Worm (Caenorhabditis elegans) whole organism, L4 larva: ENCODE measurements around the gene R08D7.5.

Experiments used
- D1046.2 ChIP-seq: fragments of 200-800 bp; sonication (Bioruptor generic); IDR thresholded peaks from 2 replicates; pipeline ENCODE4 v1.3.6; 2022; ENCODE audit warnings: missing genetic modification characterization, missing compliant biosample characterization
- F10B5.3 ChIP-seq: sonication (generic microtip); optimal IDR thresholded peaks from 2 replicates; lab custom pipeline; 2016; ENCODE audit warnings: mild to moderate bottlenecking, missing genetic modification characterization, missing compliant biosample characterization
- F26F4.8 ChIP-seq: fragments of 200-800 bp; sonication (Bioruptor generic); conservative IDR thresholded peaks from 2 replicates; pipeline ENCODE4 v1.3.6; 2022; ENCODE audit warnings: missing genetic modification characterization, missing compliant biosample characterization
- F37D6.2 ChIP-seq: sonication (generic microtip); optimal IDR thresholded peaks from 2 replicates; lab custom pipeline; 2016; ENCODE audit warnings: mild to moderate bottlenecking, missing genetic modification characterization, missing compliant biosample characterization
- Y105C5A.15 ChIP-seq: fragments of 200-800 bp; sonication (Bioruptor generic); IDR thresholded peaks from 2 replicates; pipeline ENCODE4 v1.3.6; 2022; ENCODE audit warnings: missing genetic modification characterization, missing compliant biosample characterization
- Y5F2A.4 ChIP-seq: fragments of 200-800 bp; sonication (Bioruptor generic); optimal IDR thresholded peaks from 2 replicates; lab custom pipeline; 2018; ENCODE audit warnings: mild to moderate bottlenecking, missing genetic modification characterization, missing compliant biosample characterization
- Y75B8A.6 ChIP-seq: fragments of 200-800 bp; sonication (Bioruptor generic); IDR thresholded peaks from 2 replicates; pipeline ENCODE4 v1.3.6; 2022; ENCODE audit warnings: missing genetic modification reagents, missing genetic modification characterization, missing compliant biosample characterization
- ZK337.2 ChIP-seq: fragments of 200-800 bp; sonication (Bioruptor generic); IDR thresholded peaks from 2 replicates; pipeline ENCODE4 v1.3.6; 2022; ENCODE audit warnings: missing genetic modification reagents, missing genetic modification characterization, missing compliant biosample characterization
- ZK546.5 ChIP-seq, 2 experiments: sonication (generic microtip); optimal IDR thresholded peaks; 2 replicates each; lab custom pipeline; 2017; ENCODE audit warnings: missing biosample characterization in 2 of 2, missing genetic modification characterization in 2 of 2
- aly-2 ChIP-seq: sonication (generic microtip); optimal IDR thresholded peaks from 2 replicates; lab custom pipeline; 2018; ENCODE audit warnings: missing biosample characterization, missing genetic modification characterization
- ama-1 ChIP-seq: fragments of 150-350 bp; optimal IDR thresholded peaks from 2 replicates; lab custom pipeline; 2014; ENCODE audit warnings: inconsistent platforms, mixed read lengths
- ceh-20 ChIP-seq: fragments of 200-800 bp; sonication (Bioruptor generic); IDR thresholded peaks from 2 replicates; pipeline ENCODE4 v1.3.6; 2022; ENCODE audit warnings: missing genetic modification reagents, missing genetic modification characterization, missing compliant biosample characterization
- ceh-28 ChIP-seq: fragments of 150-350 bp; optimal IDR thresholded peaks from 2 replicates; lab custom pipeline; 2014; ENCODE audit warnings: missing biosample characterization, missing genetic modification reagents, missing genetic modification characterization
- ceh-44 ChIP-seq: fragments of 200-800 bp; sonication (Bioruptor generic); IDR thresholded peaks from 2 replicates; pipeline ENCODE4 v1.3.6; 2022; ENCODE audit warnings: missing genetic modification reagents, missing genetic modification characterization, missing compliant biosample characterization
- ceh-82 ChIP-seq: sonication (generic microtip); optimal IDR thresholded peaks from 2 replicates; lab custom pipeline; 2017; ENCODE audit warnings: missing biosample characterization, missing genetic modification characterization
- ces-1 ChIP-seq: fragments of 150-350 bp; sonication (generic microtip); optimal IDR thresholded peaks from 4 replicates; lab custom pipeline; 2014; ENCODE audit warnings: missing biosample characterization, missing genetic modification reagents, missing genetic modification characterization
- ctbp-1 ChIP-seq: fragments of 200-800 bp; sonication (Bioruptor generic); IDR thresholded peaks from 2 replicates; pipeline ENCODE4 v1.3.6; 2022; ENCODE audit warnings: missing genetic modification reagents, missing genetic modification characterization, missing compliant biosample characterization
- daf-19 ChIP-seq: fragments of 200-800 bp; sonication (Bioruptor generic); conservative IDR thresholded peaks from 2 replicates; pipeline ENCODE4 v1.3.6; 2022; ENCODE audit warnings: missing genetic modification characterization, missing compliant biosample characterization
- daf-8 ChIP-seq: fragments of 200-800 bp; sonication (Bioruptor generic); IDR thresholded peaks from 2 replicates; pipeline ENCODE4 v1.3.6; 2022; ENCODE audit warnings: missing genetic modification characterization, missing compliant biosample characterization
- dmd-9 ChIP-seq: fragments of 200-800 bp; sonication (Bioruptor generic); IDR thresholded peaks from 2 replicates; pipeline ENCODE4 v1.3.6; 2022; ENCODE audit warnings: missing genetic modification reagents, missing genetic modification characterization, missing compliant biosample characterization
- dve-1 ChIP-seq: sonication (generic microtip); optimal IDR thresholded peaks from 2 replicates; lab custom pipeline; 2017; ENCODE audit warnings: antibody characterized with exemption, mild to moderate bottlenecking, missing genetic modification characterization, missing compliant biosample characterization; ENCODE audit not compliant: insufficient read depth
- hlh-11 ChIP-seq: fragments of 200-800 bp; sonication (Bioruptor generic); optimal IDR thresholded peaks from 2 replicates; lab custom pipeline; 2018; ENCODE audit warnings: mild to moderate bottlenecking, missing genetic modification characterization, missing compliant biosample characterization
- hlh-30 ChIP-seq: sonication (generic microtip); optimal IDR thresholded peaks from 2 replicates; lab custom pipeline; 2017; ENCODE audit warnings: antibody characterized with exemption, mild to moderate bottlenecking, missing genetic modification characterization, missing compliant biosample characterization; ENCODE audit not compliant: insufficient read depth
- lin-1 ChIP-seq: fragments of 200-800 bp; sonication (Bioruptor generic); IDR thresholded peaks from 2 replicates; pipeline ENCODE4 v1.3.6; 2022; ENCODE audit warnings: missing genetic modification reagents, missing genetic modification characterization, missing compliant biosample characterization
- lin-38 ChIP-seq: fragments of 200-800 bp; sonication (Bioruptor generic); IDR thresholded peaks from 2 replicates; pipeline ENCODE4 v1.3.6; 2022; ENCODE audit warnings: missing genetic modification reagents, missing genetic modification characterization, missing compliant biosample characterization
- lin-39 ChIP-seq: fragments of 150-350 bp; optimal IDR thresholded peaks from 2 replicates; lab custom pipeline; 2014; ENCODE audit warnings: missing biosample characterization, missing genetic modification reagents, missing genetic modification characterization
- lir-3 ChIP-seq: sonication (generic microtip); optimal IDR thresholded peaks from 2 replicates; lab custom pipeline; 2016; ENCODE audit warnings: mild to moderate bottlenecking, missing genetic modification characterization, missing compliant biosample characterization
- madf-5 ChIP-seq, 2 experiments: fragments of 200-800 bp; sonication (Bioruptor generic); IDR thresholded peaks; 2 replicates each; pipeline ENCODE4 v1.3.6; 2022; ENCODE audit warnings: missing compliant biosample characterization in 2 of 2, missing genetic modification characterization in 2 of 2
- madf-9 ChIP-seq: fragments of 200-800 bp; sonication (Bioruptor generic); conservative IDR thresholded peaks from 2 replicates; pipeline ENCODE4 v1.3.6; 2022; ENCODE audit warnings: missing genetic modification reagents, missing genetic modification characterization, missing compliant biosample characterization
- mdl-1 ChIP-seq, 2 experiments: fragments of 150-350 bp in 1 of 2; sonication (generic microtip) in 1 of 2; optimal IDR thresholded peaks; 2 replicates each; lab custom pipeline; 2014 to 2017; ENCODE audit warnings: missing biosample characterization in 2 of 2, missing genetic modification characterization in 2 of 2
- mes-2 ChIP-seq: sonication (generic microtip); optimal IDR thresholded peaks from 2 replicates; lab custom pipeline; 2016; ENCODE audit warnings: missing genotype, mild to moderate bottlenecking, missing genetic modification characterization, missing compliant biosample characterization; ENCODE audit not compliant: poor library complexity, severe bottlenecking
- mxl-3 ChIP-seq: fragments of 200-800 bp; sonication (Bioruptor generic); optimal IDR thresholded peaks from 2 replicates; lab custom pipeline; 2018; ENCODE audit warnings: mild to moderate bottlenecking, missing genetic modification characterization, missing compliant biosample characterization
- nhr-102 ChIP-seq: sonication (generic microtip); optimal IDR thresholded peaks from 2 replicates; lab custom pipeline; 2016; ENCODE audit warnings: mild to moderate bottlenecking, missing genetic modification characterization, moderate library complexity, missing compliant biosample characterization
- nhr-111 ChIP-seq: fragments of 200-800 bp; sonication (Bioruptor generic); optimal IDR thresholded peaks from 2 replicates; lab custom pipeline; 2018; ENCODE audit warnings: mild to moderate bottlenecking, missing genetic modification characterization, missing compliant biosample characterization
- nhr-237 ChIP-seq: sonication (generic microtip); optimal IDR thresholded peaks from 2 replicates; lab custom pipeline; 2017; ENCODE audit warnings: missing biosample characterization, missing genetic modification characterization
- nhr-25 ChIP-seq: sonication (generic microtip); optimal IDR thresholded peaks from 2 replicates; lab custom pipeline; 2017; ENCODE audit warnings: missing genetic modification characterization, mild to moderate bottlenecking, missing compliant biosample characterization, antibody characterized with exemption, moderate library complexity, borderline replicate concordance; ENCODE audit not compliant: insufficient read depth
- nhr-41 ChIP-seq: fragments of 200-800 bp; sonication (Bioruptor generic); IDR thresholded peaks from 2 replicates; pipeline ENCODE4 v1.3.6; 2022; ENCODE audit warnings: missing genetic modification reagents, missing genetic modification characterization, missing compliant biosample characterization
- nhr-42 ChIP-seq: fragments of 200-800 bp; sonication (Bioruptor generic); IDR thresholded peaks from 2 replicates; pipeline ENCODE4 v1.3.6; 2022; ENCODE audit warnings: missing genetic modification characterization, missing compliant biosample characterization
- nhr-48 ChIP-seq: sonication (generic microtip); optimal IDR thresholded peaks from 2 replicates; lab custom pipeline; 2016; ENCODE audit warnings: mild to moderate bottlenecking, missing genetic modification characterization, missing compliant biosample characterization
- nhr-76 ChIP-seq: fragments of 150-350 bp; optimal IDR thresholded peaks from 2 replicates; lab custom pipeline; 2014; ENCODE audit warnings: missing biosample characterization, missing genetic modification characterization
- nhr-77 ChIP-seq: fragments of 150-350 bp; optimal IDR thresholded peaks from 2 replicates; lab custom pipeline; 2014; ENCODE audit warnings: missing biosample characterization, missing genetic modification characterization
- php-3 ChIP-seq: fragments of 200-800 bp; sonication (Bioruptor generic); IDR thresholded peaks from 2 replicates; pipeline ENCODE4 v1.3.6; 2022; ENCODE audit warnings: missing genetic modification reagents, missing genetic modification characterization, missing compliant biosample characterization
- set-16 ChIP-seq: fragments of 200-800 bp; sonication (Bioruptor generic); IDR thresholded peaks from 2 replicates; pipeline ENCODE4 v1.3.6; 2022; ENCODE audit warnings: missing genetic modification reagents, missing genetic modification characterization, missing compliant biosample characterization
- spr-3 ChIP-seq: fragments of 200-800 bp; sonication (Bioruptor generic); optimal IDR thresholded peaks from 2 replicates; lab custom pipeline; 2018; ENCODE audit warnings: mild to moderate bottlenecking, missing genetic modification characterization, missing compliant biosample characterization
- tra-1 ChIP-seq: fragments of 200-800 bp; sonication (Bioruptor generic); IDR thresholded peaks from 2 replicates; pipeline ENCODE4 v1.3.6; 2022; ENCODE audit warnings: missing genetic modification reagents, missing genetic modification characterization, missing compliant biosample characterization
- unc-130 ChIP-seq: sonication (generic microtip); optimal IDR thresholded peaks from 2 replicates; lab custom pipeline; 2016; ENCODE audit warnings: missing genetic modification reagents, missing genetic modification characterization, missing compliant biosample characterization
- unc-39 ChIP-seq: sonication (generic microtip); optimal IDR thresholded peaks from 2 replicates; lab custom pipeline; 2017; ENCODE audit warnings: missing biosample characterization, missing genetic modification characterization
- unc-62 ChIP-seq, 3 experiments: fragments of 150-350 bp in 1 of 3; sonication (generic microtip); optimal IDR thresholded peaks in 2 of 3; peaks in 1 of 3; 1 replicate in 1 of 3; 2 replicates in 2 of 3; lab custom pipeline; 2014 to 2017; ENCODE audit warnings: missing biosample characterization in 3 of 3, missing genetic modification characterization in 3 of 3, missing genetic modification reagents in 3 of 3, missing genotype in 1 of 3
- zfp-2 ChIP-seq: sonication (generic microtip); optimal IDR thresholded peaks from 2 replicates; lab custom pipeline; 2016; ENCODE audit warnings: mild to moderate bottlenecking, missing genetic modification characterization, missing compliant biosample characterization
- zfp-3 ChIP-seq: fragments of 200-800 bp; sonication (Bioruptor generic); conservative IDR thresholded peaks from 2 replicates; pipeline ENCODE4 v1.3.6; 2022; ENCODE audit warnings: missing genetic modification reagents, missing genetic modification characterization, missing compliant biosample characterization
- ztf-7 ChIP-seq: fragments of 150-350 bp; optimal IDR thresholded peaks from 2 replicates; lab custom pipeline; 2014; ENCODE audit warnings: missing biosample characterization, missing genetic modification characterization

Gene R08D7.5

DNA sequence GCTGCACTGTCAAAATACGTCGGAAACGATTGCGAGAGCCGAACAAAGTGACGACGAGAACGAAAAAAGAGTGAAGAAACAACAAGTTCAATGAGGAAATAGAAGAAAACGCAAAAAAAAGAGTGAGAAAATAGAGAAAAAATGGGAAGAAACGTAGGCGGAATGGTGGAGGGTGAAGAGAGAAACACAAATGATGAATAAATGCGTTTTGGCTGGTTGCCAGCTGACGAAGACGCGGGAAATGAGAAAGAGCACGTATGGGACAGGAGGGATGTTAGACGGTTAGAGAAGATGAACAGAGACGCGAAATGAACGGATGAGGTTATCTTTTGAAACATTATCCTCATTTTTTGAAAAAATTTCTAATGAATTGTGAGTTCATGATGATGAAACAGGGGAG, 11.0 kb downstream of the R08D7.5 start (continued):
- TF ChIP-seq ceh-82 (tag; lab: Kevin White, UChicago): no peak
- TF ChIP-seq lin-38 (GFP tag; lab: Robert Waterston, UW): peak; percentile 15; the same call in 1 of the 2 replicates
- TF ChIP-seq F37D6.2: peak; percentile 1
- no peak for TF ChIP-seq D1046.2 (GFP tag; lab: Robert Waterston, UW)
- no peak for TF ChIP-seq nhr-111 (GFP tag; lab: Kevin White, UChicago)
- no peak for TF ChIP-seq unc-130 (GFP tag; lab: Kevin White, UChicago)
- TF ChIP-seq dve-1 (tag; lab: Kevin White, UChicago): peak; percentile 34
- TF ChIP-seq ZK337.2 (GFP tag; lab: Robert Waterston, UW): no peak
- peak; percentile 44 for TF ChIP-seq mxl-3 (GFP tag; lab: Kevin White, UChicago)
- TF ChIP-seq ZK546.5 (tag; optimal IDR thresholded peaks at IDR 0.05; lab: Kevin White, UChicago): no peak
- TF ChIP-seq nhr-41 (GFP tag; lab: Robert Waterston, UW): no peak
- TF ChIP-seq Y105C5A.15 (GFP tag; lab: Robert Waterston, UW): no peak
- TF ChIP-seq F26F4.8: no peak
- no peak for TF ChIP-seq Y5F2A.4 (GFP tag; lab: Kevin White, UChicago)
- no peak for TF ChIP-seq lir-3
- TF ChIP-seq dmd-9 (GFP tag; lab: Robert Waterston, UW): no peak
- no peak for TF ChIP-seq nhr-25 (tag; lab: Kevin White, UChicago)
- TF ChIP-seq unc-39 (tag; lab: Kevin White, UChicago): no peak
- TF ChIP-seq unc-62 (GFP tag; optimal IDR thresholded peaks at IDR 0.05 in 1 of 2; lab: Kevin White, UChicago): peak in 1 of 2 experiments; percentile 92
- TF ChIP-seq unc-62 (tag; optimal IDR thresholded peaks at IDR 0.05; lab: Kevin White, UChicago): no peak
- TF ChIP-seq mdl-1 (tag; optimal IDR thresholded peaks at IDR 0.05; lab: Kevin White, UChicago): peak in 1 of 2 experiments; percentile 49
- TF ChIP-seq ces-1 (GFP tag; lab: Kevin White, UChicago): peak; percentile 15
- no peak for TF ChIP-seq nhr-237 (tag; lab: Kevin White, UChicago)
- TF ChIP-seq php-3 (GFP tag; lab: Robert Waterston, UW): no peak
- no peak for TF ChIP-seq nhr-42 (GFP tag; lab: Robert Waterston, UW)
- TF ChIP-seq aly-2 (tag; lab: Kevin White, UChicago): no peak
- no peak for TF ChIP-seq tra-1 (GFP tag; lab: Robert Waterston, UW)
- TF ChIP-seq lin-39 (tag; lab: Kevin White, UChicago): no peak
- TF ChIP-seq Y75B8A.6 (GFP tag; lab: Robert Waterston, UW): no peak
- peak; percentile 59 for TF ChIP-seq hlh-30 (tag; lab: Kevin White, UChicago)
- no peak for TF ChIP-seq madf-5 (GFP tag; IDR thresholded peaks at IDR 0.05; lab: Robert Waterston, UW)
- 0 out of 2 replicates have a peak, but pooled peaks have one; percentile 21 for TF ChIP-seq lin-1
- TF ChIP-seq ceh-20 (GFP tag; lab: Robert Waterston, UW): 0 out of 2 replicates have a peak, but pooled peaks have one; percentile 48
- TF ChIP-seq ama-1 (lab: Kevin White, UChicago): no peak
- peak; percentile 83 for TF ChIP-seq hlh-11 (tag; lab: Kevin White, UChicago)
- no peak for TF ChIP-seq ztf-7
- no peak for TF ChIP-seq nhr-102 (tag; lab: Kevin White, UChicago)
- no peak for TF ChIP-seq nhr-48 (tag; lab: Kevin White, UChicago)
- TF ChIP-seq daf-19 (GFP tag; lab: Robert Waterston, UW): no peak
- TF ChIP-seq mes-2 (tag; lab: Kevin White, UChicago): peak; percentile 8
- no peak for TF ChIP-seq madf-9 (GFP tag; lab: Robert Waterston, UW)
- TF ChIP-seq zfp-3 (GFP tag; lab: Robert Waterston, UW): no peak
- TF ChIP-seq F10B5.3 (tag; lab: Kevin White, UChicago): no peak
- peak; percentile 64; the same call in 1 of the 2 replicates for TF ChIP-seq ctbp-1 (GFP tag; lab: Robert Waterston, UW)
- no peak for TF ChIP-seq zfp-2 (tag; lab: Kevin White, UChicago)
- no peak for TF ChIP-seq ceh-44 (GFP tag; lab: Robert Waterston, UW)
- TF ChIP-seq spr-3 (GFP tag; lab: Kevin White, UChicago): no peak
- TF ChIP-seq nhr-76 (tag; lab: Kevin White, UChicago): no peak
- no peak for TF ChIP-seq ceh-28
- peak; percentile 19 for TF ChIP-seq nhr-77
- TF ChIP-seq set-16 (GFP tag; lab: Robert Waterston, UW): no peak
- no peak for TF ChIP-seq daf-8
